Fruit fly (Drosophila melanogaster) whole organism, embryonic: ENCODE measurements around the gene Inx3.

Source experiments
- Blimp-1 ChIP-seq: fragments of 200-800 bp; sonication (Bioruptor generic); optimal IDR thresholded peaks from 3 replicates; lab custom pipeline; 2018; ENCODE audit warnings: missing biosample characterization, missing genetic modification characterization, mild to moderate bottlenecking, moderate library complexity, missing genetic modification reagents
- Bteb2 ChIP-seq: fragments of 200-800 bp; sonication (Bioruptor generic); optimal IDR thresholded peaks from 2 replicates; lab custom pipeline; 2016; ENCODE audit warnings: missing biosample characterization, missing genetic modification characterization
- CG10543 ChIP-seq: fragments of 200-800 bp; sonication (Bioruptor generic); optimal IDR thresholded peaks from 3 replicates; lab custom pipeline; 2017; ENCODE audit warnings: missing biosample characterization, mild to moderate bottlenecking, missing genetic modification characterization, moderate library complexity
- CG10565 ChIP-seq: fragments of 200-800 bp; sonication (Bioruptor generic); optimal IDR thresholded peaks from 3 replicates; lab custom pipeline; 2016; ENCODE audit warnings: missing biosample characterization, mild to moderate bottlenecking, missing genetic modification characterization
- CG11085 ChIP-seq: fragments of 200-800 bp; sonication (Bioruptor generic); IDR thresholded peaks from 2 replicates; pipeline ENCODE4 v1.3.6; 2022; ENCODE audit warnings: missing biosample characterization, missing genetic modification characterization
- CG11398 ChIP-seq: fragments of 200-800 bp; sonication (Bioruptor generic); optimal IDR thresholded peaks from 2 replicates; lab custom pipeline; 2016; ENCODE audit warnings: missing biosample characterization, missing genetic modification characterization
- CG12659 ChIP-seq: fragments of 200-800 bp; sonication (Bioruptor generic); optimal IDR thresholded peaks from 3 replicates; lab custom pipeline; 2017; ENCODE audit warnings: mild to moderate bottlenecking, missing biosample characterization, missing genetic modification reagents, missing genetic modification characterization
- CG13123 ChIP-seq: fragments of 200-800 bp; sonication (Bioruptor generic); optimal IDR thresholded peaks from 2 replicates; lab custom pipeline; 2016; ENCODE audit warnings: missing biosample characterization, missing genetic modification characterization
- CG13287 ChIP-seq: fragments of 200-800 bp; sonication (Bioruptor generic); IDR thresholded peaks from 2 replicates; pipeline ENCODE4 v1.3.6; 2022; ENCODE audit warnings: missing biosample characterization, missing genetic modification characterization; ENCODE audit not compliant: partially characterized antibody
- CG17186 ChIP-seq: fragments of 200-800 bp; sonication (Bioruptor generic); optimal IDR thresholded peaks from 3 replicates; lab custom pipeline; 2017; ENCODE audit warnings: missing biosample characterization, missing genetic modification reagents, missing genetic modification characterization
- CG17612 ChIP-seq: fragments of 200-800 bp; sonication (Bioruptor generic); IDR thresholded peaks from 2 replicates; pipeline ENCODE4 v1.3.6; 2022; ENCODE audit warnings: missing biosample characterization, missing genetic modification characterization
- CG17802 ChIP-seq: fragments of 200-800 bp; sonication (Bioruptor generic); optimal IDR thresholded peaks from 2 replicates; lab custom pipeline; 2018; ENCODE audit warnings: missing biosample characterization, mild to moderate bottlenecking, missing genetic modification characterization, moderate library complexity
- CG17829 ChIP-seq: fragments of 200-800 bp; optimal IDR thresholded peaks from 2 replicates; lab custom pipeline; 2019; ENCODE audit warnings: missing biosample characterization, mild to moderate bottlenecking, missing genetic modification characterization, moderate library complexity
- CG1792 ChIP-seq: fragments of 200-800 bp; sonication (Bioruptor generic); optimal IDR thresholded peaks from 2 replicates; lab custom pipeline; 2016; ENCODE audit warnings: missing biosample characterization, missing genetic modification characterization
- CG18262 ChIP-seq: fragments of 200-800 bp; optimal IDR thresholded peaks from 3 replicates; lab custom pipeline; 2019; ENCODE audit warnings: missing biosample characterization, mild to moderate bottlenecking, missing genetic modification characterization, moderate library complexity
- CG2678 ChIP-seq: fragments of 200-800 bp; sonication (Bioruptor generic); optimal IDR thresholded peaks from 3 replicates; lab custom pipeline; 2019; ENCODE audit warnings: missing biosample characterization, mild to moderate bottlenecking, missing genetic modification characterization, moderate library complexity
- CG30020 ChIP-seq: fragments of 200-800 bp; optimal IDR thresholded peaks from 2 replicates; lab custom pipeline; 2019; ENCODE audit warnings: missing biosample characterization, mild to moderate bottlenecking, missing genetic modification characterization, moderate library complexity
- CG43689 ChIP-seq: fragments of 200-800 bp; sonication (Bioruptor generic); IDR thresholded peaks from 2 replicates; pipeline ENCODE4 v1.3.6; 2022; ENCODE audit warnings: missing biosample characterization, missing genetic modification characterization
- CG5953 ChIP-seq: fragments of 200-800 bp; sonication (Bioruptor generic); IDR thresholded peaks from 2 replicates; pipeline ENCODE4 v1.3.6; 2022; ENCODE audit warnings: missing biosample characterization, missing genetic modification characterization
- CG7786 ChIP-seq: fragments of 200-800 bp; sonication (Bioruptor generic); optimal IDR thresholded peaks from 2 replicates; lab custom pipeline; 2016; ENCODE audit warnings: missing biosample characterization, missing genetic modification characterization
- CG9797 ChIP-seq: fragments of 200-800 bp; sonication (Bioruptor generic); optimal IDR thresholded peaks from 3 replicates; lab custom pipeline; 2018; ENCODE audit warnings: missing biosample characterization, mild to moderate bottlenecking, missing genetic modification characterization
- CrebB ChIP-seq: fragments of 200-800 bp; sonication (Bioruptor generic); optimal IDR thresholded peaks from 3 replicates; lab custom pipeline; 2018; ENCODE audit warnings: missing biosample characterization, mild to moderate bottlenecking, missing genetic modification characterization
- D19A ChIP-seq: fragments of 200-800 bp; optimal IDR thresholded peaks from 3 replicates; lab custom pipeline; 2019; ENCODE audit warnings: missing biosample characterization, mild to moderate bottlenecking, missing genetic modification characterization, moderate library complexity
- Dad ChIP-seq: fragments of 200-800 bp; sonication (Bioruptor generic); optimal IDR thresholded peaks from 3 replicates; lab custom pipeline; 2016; ENCODE audit warnings: missing biosample characterization, missing genetic modification characterization
- HHEX ChIP-seq: fragments of 200-800 bp; sonication (Bioruptor generic); optimal IDR thresholded peaks from 3 replicates; lab custom pipeline; 2017; ENCODE audit warnings: missing biosample characterization, mild to moderate bottlenecking, missing genetic modification characterization, missing genetic modification reagents
- Mes4 ChIP-seq: fragments of 200-800 bp; sonication (Bioruptor generic); optimal IDR thresholded peaks from 2 replicates; lab custom pipeline; 2016; ENCODE audit warnings: missing biosample characterization, missing genetic modification characterization
- Nf-YB ChIP-seq: fragments of 200-800 bp; sonication (Bioruptor generic); optimal IDR thresholded peaks from 3 replicates; lab custom pipeline; 2019; ENCODE audit warnings: missing biosample characterization, mild to moderate bottlenecking, missing genetic modification characterization, moderate library complexity
- Optix ChIP-seq: fragments of 200-800 bp; sonication (Bioruptor generic); IDR thresholded peaks from 3 replicates; pipeline ENCODE4 v1.3.6; 2022; ENCODE audit warnings: missing biosample characterization, missing genetic modification characterization
- Six4 ChIP-seq: fragments of 200-800 bp; sonication (Bioruptor generic); optimal IDR thresholded peaks from 2 replicates; lab custom pipeline; 2016; ENCODE audit warnings: missing biosample characterization, missing genetic modification characterization
- Sry-β ChIP-seq: fragments of 200-800 bp; sonication (Bioruptor generic); optimal IDR thresholded peaks from 2 replicates; lab custom pipeline; 2018; ENCODE audit warnings: missing biosample characterization, mild to moderate bottlenecking, missing genetic modification characterization, moderate library complexity
- Sry-δ ChIP-seq: fragments of 200-800 bp; sonication (Bioruptor generic); optimal IDR thresholded peaks from 2 replicates; lab custom pipeline; 2016; ENCODE audit warnings: missing biosample characterization, missing genetic modification characterization
- Tbp ChIP-seq: fragments of >200 bp; optimal IDR thresholded peaks from 2 replicates; lab custom pipeline; 2018; ENCODE audit warnings: missing biosample characterization, missing genetic modification characterization
- Trl ChIP-seq, 3 experiments: fragments of >200 bp in 2 of 3; fragments of 200-800 bp in 1 of 3; sonication (Bioruptor generic) in 1 of 3; optimal IDR thresholded peaks; 2 replicates in 1 of 3; 3 replicates in 2 of 3; lab custom pipeline; 2016 to 2017; ENCODE audit warnings: missing biosample characterization in 1 of 3, missing genetic modification characterization in 1 of 3
- Vsx1 ChIP-seq: fragments of 200-800 bp; sonication (Bioruptor generic); optimal IDR thresholded peaks from 2 replicates; lab custom pipeline; 2017; ENCODE audit warnings: missing biosample characterization, mild to moderate bottlenecking, missing genetic modification characterization, missing genetic modification reagents
- bab2 ChIP-seq: fragments of 200-800 bp; sonication (Bioruptor generic); optimal IDR thresholded peaks from 2 replicates; lab custom pipeline; 2016; ENCODE audit warnings: missing biosample characterization, missing genetic modification characterization
- chif ChIP-seq, 2 experiments: fragments of 200-800 bp; sonication (Bioruptor generic); optimal IDR thresholded peaks; 3 replicates each; lab custom pipeline; 2016; ENCODE audit warnings: missing biosample characterization in 2 of 2, missing genetic modification characterization in 2 of 2
- ci ChIP-seq: fragments of 200-800 bp; sonication (Bioruptor generic); IDR thresholded peaks from 3 replicates; pipeline ENCODE4 v1.3.6; 2022; ENCODE audit warnings: missing biosample characterization, missing genetic modification characterization
- ewg ChIP-seq: fragments of 200-800 bp; sonication (Bioruptor generic); optimal IDR thresholded peaks from 3 replicates; lab custom pipeline; 2017; ENCODE audit warnings: mild to moderate bottlenecking, missing biosample characterization, missing genetic modification reagents, missing genetic modification characterization
- exex ChIP-seq: fragments of 200-800 bp; sonication (Bioruptor generic); optimal IDR thresholded peaks from 4 replicates; lab custom pipeline; 2018; ENCODE audit warnings: missing biosample characterization, mild to moderate bottlenecking, missing genetic modification characterization, moderate library complexity
- gem ChIP-seq: fragments of 200-800 bp; sonication (Bioruptor generic); optimal IDR thresholded peaks from 2 replicates; lab custom pipeline; 2019; ENCODE audit warnings: missing biosample characterization, mild to moderate bottlenecking, missing genetic modification characterization, moderate library complexity
- gro ChIP-seq: fragments of 200-800 bp; sonication (Bioruptor generic); optimal IDR thresholded peaks from 2 replicates; lab custom pipeline; 2016; ENCODE audit warnings: missing biosample characterization, missing genetic modification characterization
- hb ChIP-seq: fragments of 200-800 bp; sonication (Bioruptor generic); IDR thresholded peaks from 3 replicates; pipeline ENCODE4 v1.3.6; 2022; ENCODE audit warnings: missing biosample characterization, missing genetic modification characterization; ENCODE audit not compliant: partially characterized antibody
- jumu ChIP-seq: fragments of 200-800 bp; sonication (Bioruptor generic); optimal IDR thresholded peaks from 3 replicates; lab custom pipeline; 2016; ENCODE audit warnings: missing biosample characterization, missing genetic modification characterization
- kah ChIP-seq: fragments of 200-800 bp; sonication (Bioruptor generic); optimal IDR thresholded peaks from 2 replicates; lab custom pipeline; 2018; ENCODE audit warnings: missing biosample characterization, mild to moderate bottlenecking, missing genetic modification characterization
- lilli ChIP-seq: fragments of 200-800 bp; sonication (Bioruptor generic); optimal IDR thresholded peaks from 3 replicates; lab custom pipeline; 2016; ENCODE audit warnings: missing biosample characterization, missing genetic modification characterization
- nmo ChIP-seq: fragments of 200-800 bp; sonication (Bioruptor generic); optimal IDR thresholded peaks from 2 replicates; lab custom pipeline; 2018; ENCODE audit warnings: missing biosample characterization, mild to moderate bottlenecking, missing genetic modification characterization, moderate library complexity
- sens ChIP-seq: fragments of 200-800 bp; sonication (Bioruptor generic); peaks from one replicate; lab custom pipeline; 2016; ENCODE audit warnings: missing biosample characterization, missing genetic modification characterization
- sqz ChIP-seq: fragments of 200-800 bp; sonication (Bioruptor generic); optimal IDR thresholded peaks from 3 replicates; lab custom pipeline; 2018; ENCODE audit warnings: missing biosample characterization, mild to moderate bottlenecking, missing genetic modification characterization
- tll ChIP-seq, 2 experiments: fragments of 200-800 bp in 1 of 2; fragments of >200 bp in 1 of 2; sonication (Bioruptor generic) in 1 of 2; optimal IDR thresholded peaks; 2 replicates each; lab custom pipeline; 2017 to 2019; ENCODE audit warnings: missing biosample characterization in 2 of 2, missing genetic modification characterization in 2 of 2, mild to moderate bottlenecking in 1 of 2, moderate library complexity in 1 of 2
- tup ChIP-seq: fragments of 200-800 bp; sonication (Bioruptor generic); optimal IDR thresholded peaks from 2 replicates; lab custom pipeline; 2016; ENCODE audit warnings: missing biosample characterization, mild to moderate bottlenecking, missing genetic modification characterization, moderate library complexity
- wdn ChIP-seq: fragments of 200-800 bp; sonication (Bioruptor generic); IDR thresholded peaks from 2 replicates; pipeline ENCODE4 v1.3.6; 2022; ENCODE audit warnings: missing biosample characterization, missing genetic modification characterization

The Inx3 gene

dm6 chr3R:28904174-28904573 is 44.9 kb upstream of the Inx3 start (continued):
- peak; percentile 12 for TF ChIP-seq CG13123 (GFP tag; lab: Kevin White, UChicago)
- peak; percentile 91 for TF ChIP-seq sens (GFP tag; lab: Kevin White, UChicago)
- peak; percentile 8 for TF ChIP-seq CG17802 (tag; lab: Kevin White, UChicago)
- TF ChIP-seq Trl (optimal IDR thresholded peaks at IDR 0.05; lab: Kevin White, UChicago), result no peak
- no peak for TF ChIP-seq Trl (GFP tag; optimal IDR thresholded peaks at IDR 0.05; lab: Kevin White, UChicago)
- no peak for TF ChIP-seq Nf-YB (GFP tag; lab: Kevin White, UChicago)
- TF ChIP-seq hb (GFP tag; lab: Robert Waterston, UW), result no peak
- peak; percentile 54 for TF ChIP-seq CG5953 (GFP tag; lab: Robert Waterston, UW)
- TF ChIP-seq CG30020 (tag; lab: Kevin White, UChicago), result no peak
- no peak for TF ChIP-seq kah (GFP tag; lab: Kevin White, UChicago)
- TF ChIP-seq ci, result peak; percentile 54; the same call in 1 of the 3 replicates
- TF ChIP-seq Six4 (GFP tag; lab: Kevin White, UChicago), result no peak
- peak; percentile 68 for TF ChIP-seq CG2678 (tag; lab: Kevin White, UChicago)
- TF ChIP-seq CG43689 (GFP tag; lab: Robert Waterston, UW), result no peak
- no peak for TF ChIP-seq HHEX (GFP tag; lab: Kevin White, UChicago)
- TF ChIP-seq chif (GFP tag; optimal IDR thresholded peaks at IDR 0.05; lab: Kevin White, UChicago), result peak; percentile 0 to 10
- no peak for TF ChIP-seq Sry-δ
- no peak for TF ChIP-seq Bteb2 (GFP tag; lab: Kevin White, UChicago)
- peak; percentile 67 for TF ChIP-seq Blimp-1 (GFP tag; lab: Kevin White, UChicago)
- TF ChIP-seq Dad, result no peak
- TF ChIP-seq CG9797, result no peak
- no peak for TF ChIP-seq sqz (GFP tag; lab: Kevin White, UChicago)
- no peak for TF ChIP-seq CG17612 (GFP tag; lab: Robert Waterston, UW)
- TF ChIP-seq tup (GFP tag; lab: Kevin White, UChicago), result no peak
- TF ChIP-seq jumu (GFP tag; lab: Kevin White, UChicago), result peak; percentile 21
- no peak for TF ChIP-seq lilli (GFP tag; lab: Kevin White, UChicago)
- TF ChIP-seq CG10565 (GFP tag; lab: Kevin White, UChicago), result no peak
- TF ChIP-seq CG1792 (GFP tag; lab: Kevin White, UChicago), result no peak
- TF ChIP-seq Vsx1 (GFP tag; lab: Kevin White, UChicago), result no peak
- TF ChIP-seq bab2 (GFP tag; lab: Kevin White, UChicago), result no peak
- TF ChIP-seq D19A (tag; lab: Kevin White, UChicago), result no peak
- TF ChIP-seq CG13287 (GFP tag; lab: Robert Waterston, UW), result no peak
- TF ChIP-seq gem (tag; lab: Kevin White, UChicago), result peak; percentile 74
- TF ChIP-seq CG18262 (tag; lab: Kevin White, UChicago), result peak; percentile 62
- TF ChIP-seq Mes4 (GFP tag; lab: Kevin White, UChicago), result no peak
- no peak for TF ChIP-seq Sry-β (GFP tag; lab: Kevin White, UChicago)
- no peak for TF ChIP-seq CG7786 (GFP tag; lab: Kevin White, UChicago)
- TF ChIP-seq CG17186 (GFP tag; lab: Kevin White, UChicago), result no peak
- TF ChIP-seq Optix, result no peak
- TF ChIP-seq CG11085 (GFP tag; lab: Robert Waterston, UW), result no peak
- no peak for TF ChIP-seq gro (GFP tag; lab: Kevin White, UChicago)
- peak; percentile 9 for TF ChIP-seq CG12659 (GFP tag; lab: Kevin White, UChicago)
- TF ChIP-seq nmo (GFP tag; lab: Kevin White, UChicago), result peak; percentile 66
- TF ChIP-seq exex (tag; lab: Kevin White, UChicago), result no peak
- TF ChIP-seq CrebB, result no peak
- peak; percentile 23 for TF ChIP-seq ewg (GFP tag; lab: Kevin White, UChicago)
- no peak for TF ChIP-seq CG11398 (GFP tag; lab: Kevin White, UChicago)
- TF ChIP-seq CG10543 (GFP tag; lab: Kevin White, UChicago), result no peak
- peak; percentile 58 for TF ChIP-seq CG17829 (tag; lab: Kevin White, UChicago)
- no peak for TF ChIP-seq wdn
- no peak for TF ChIP-seq Tbp (GFP tag; lab: Kevin White, UChicago)
- no peak for TF ChIP-seq tll (GFP tag; optimal IDR thresholded peaks at IDR 0.05; lab: Kevin White, UChicago)
